Fruit fly (Drosophila melanogaster) whole organism, embryonic: ENCODE measurements around the gene CG7006.

ENCODE experiments used
- Abd-B ChIP-seq: fragments of 200-800 bp; sonication (Bioruptor generic); optimal IDR thresholded peaks from 2 replicates; lab custom pipeline; 2018; ENCODE audit warnings: missing biosample characterization, mild to moderate bottlenecking, missing genetic modification characterization, moderate library complexity
- Bgb ChIP-seq: fragments of 200-800 bp; sonication (Bioruptor generic); IDR thresholded peaks from 2 replicates; pipeline ENCODE4 v1.3.6; 2022; ENCODE audit warnings: missing biosample characterization, missing genetic modification characterization; ENCODE audit not compliant: partially characterized antibody
- C15 ChIP-seq: fragments of 200-800 bp; sonication (Bioruptor generic); IDR thresholded peaks from 3 replicates; pipeline ENCODE4 v1.3.6; 2022; ENCODE audit warnings: missing biosample characterization, missing genetic modification characterization
- CG12391 ChIP-seq: fragments of 200-800 bp; sonication (Bioruptor generic); optimal IDR thresholded peaks from 3 replicates; lab custom pipeline; 2018; ENCODE audit warnings: missing biosample characterization, mild to moderate bottlenecking, missing genetic modification characterization, moderate library complexity
- CG14710 ChIP-seq: fragments of 200-800 bp; sonication (Bioruptor generic); optimal IDR thresholded peaks from 3 replicates; lab custom pipeline; 2019; ENCODE audit warnings: missing biosample characterization, mild to moderate bottlenecking, missing genetic modification characterization, moderate library complexity
- CG15269 ChIP-seq: fragments of 200-800 bp; sonication (Bioruptor generic); optimal IDR thresholded peaks from 2 replicates; lab custom pipeline; 2018; ENCODE audit warnings: missing biosample characterization, mild to moderate bottlenecking, missing genetic modification characterization, moderate library complexity
- CG16813 ChIP-seq: fragments of 200-800 bp; sonication (Bioruptor generic); IDR thresholded peaks from 3 replicates; pipeline ENCODE4 v1.3.6; 2022; ENCODE audit warnings: missing biosample characterization, missing genetic modification characterization; ENCODE audit not compliant: partially characterized antibody
- CG16815 ChIP-seq: fragments of 200-800 bp; sonication (Bioruptor generic); optimal IDR thresholded peaks from 3 replicates; lab custom pipeline; 2017; ENCODE audit warnings: missing biosample characterization, mild to moderate bottlenecking, missing genetic modification characterization
- CG17385 ChIP-seq: fragments of 200-800 bp; sonication (Bioruptor generic); optimal IDR thresholded peaks from 3 replicates; lab custom pipeline; 2018; ENCODE audit warnings: missing biosample characterization, mild to moderate bottlenecking, missing genetic modification characterization
- CG17912 ChIP-seq: fragments of 200-800 bp; sonication (Bioruptor generic); optimal IDR thresholded peaks from 2 replicates; lab custom pipeline; 2018; ENCODE audit warnings: missing biosample characterization, mild to moderate bottlenecking, missing genetic modification characterization
- CG2129 ChIP-seq: fragments of 200-800 bp; sonication (Bioruptor generic); IDR thresholded peaks from 2 replicates; pipeline ENCODE4 v1.3.6; 2022; ENCODE audit warnings: missing biosample characterization, missing genetic modification characterization; ENCODE audit not compliant: partially characterized antibody
- CG2875 ChIP-seq: fragments of 200-800 bp; sonication (Bioruptor generic); optimal IDR thresholded peaks from 2 replicates; lab custom pipeline; 2017; ENCODE audit warnings: missing biosample characterization, mild to moderate bottlenecking, missing genetic modification characterization, missing genetic modification reagents
- CG30403 ChIP-seq: fragments of 200-800 bp; sonication (Bioruptor generic); optimal IDR thresholded peaks from 3 replicates; lab custom pipeline; 2016; ENCODE audit warnings: missing biosample characterization, missing genetic modification characterization
- CG34224 ChIP-seq: fragments of 200-800 bp; sonication (Bioruptor generic); IDR thresholded peaks from 3 replicates; pipeline ENCODE4 v1.3.6; 2022; ENCODE audit warnings: missing biosample characterization, missing genetic modification characterization; ENCODE audit not compliant: partially characterized antibody
- CG34376 ChIP-seq: fragments of 200-800 bp; sonication (Bioruptor generic); optimal IDR thresholded peaks from 2 replicates; lab custom pipeline; 2018; ENCODE audit warnings: missing biosample characterization, mild to moderate bottlenecking, missing genetic modification characterization
- CG3838 ChIP-seq: fragments of 200-800 bp; sonication (Bioruptor generic); optimal IDR thresholded peaks from 3 replicates; lab custom pipeline; 2016; ENCODE audit warnings: missing biosample characterization, missing genetic modification characterization
- CG6813 ChIP-seq: fragments of 200-800 bp; sonication (Bioruptor generic); optimal IDR thresholded peaks from 2 replicates; lab custom pipeline; 2017; ENCODE audit warnings: missing biosample characterization, missing genetic modification characterization, mild to moderate bottlenecking, moderate library complexity, missing genetic modification reagents
- CrebB ChIP-seq: fragments of 200-800 bp; sonication (Bioruptor generic); optimal IDR thresholded peaks from 3 replicates; lab custom pipeline; 2018; ENCODE audit warnings: missing biosample characterization, mild to moderate bottlenecking, missing genetic modification characterization
- Doc3 ChIP-seq: fragments of 200-800 bp; sonication (Bioruptor generic); IDR thresholded peaks from 3 replicates; pipeline ENCODE4 v1.3.6; 2022; ENCODE audit warnings: missing biosample characterization, missing genetic modification characterization; ENCODE audit not compliant: partially characterized antibody
- E2f2 ChIP-seq: fragments of 200-800 bp; sonication (Bioruptor generic); IDR thresholded peaks from 2 replicates; pipeline ENCODE4 v1.3.6; 2022; ENCODE audit warnings: missing biosample characterization, missing genetic modification characterization
- Elba2 ChIP-seq: fragments of 200-800 bp; sonication (Bioruptor generic); optimal IDR thresholded peaks from 3 replicates; lab custom pipeline; 2016; ENCODE audit warnings: missing biosample characterization, missing genetic modification characterization
- Ets97D ChIP-seq: fragments of 200-800 bp; sonication (Bioruptor generic); optimal IDR thresholded peaks from 3 replicates; lab custom pipeline; 2016; ENCODE audit warnings: missing biosample characterization, missing genetic modification characterization
- HLH4C ChIP-seq: fragments of 200-800 bp; sonication (Bioruptor generic); IDR thresholded peaks from 3 replicates; pipeline ENCODE4 v1.3.6; 2022; ENCODE audit warnings: missing biosample characterization, missing genetic modification characterization; ENCODE audit not compliant: partially characterized antibody
- Hand ChIP-seq: fragments of 200-800 bp; sonication (Bioruptor generic); optimal IDR thresholded peaks from 2 replicates; lab custom pipeline; 2017; ENCODE audit warnings: mild to moderate bottlenecking, missing biosample characterization, missing genetic modification reagents, missing genetic modification characterization
- MESR4 ChIP-seq: fragments of 200-800 bp; sonication (Bioruptor generic); optimal IDR thresholded peaks from 2 replicates; lab custom pipeline; 2018; ENCODE audit warnings: missing biosample characterization, mild to moderate bottlenecking, missing genetic modification characterization, moderate library complexity
- Sry-δ ChIP-seq: fragments of 200-800 bp; sonication (Bioruptor generic); optimal IDR thresholded peaks from 2 replicates; lab custom pipeline; 2016; ENCODE audit warnings: missing biosample characterization, missing genetic modification characterization
- Stat92E ChIP-seq, 3 experiments: fragments of >200 bp in 2 of 3; fragments of 200-800 bp in 1 of 3; sonication (Bioruptor generic) in 1 of 3; optimal IDR thresholded peaks; 2 replicates each; lab custom pipeline; 2017 to 2019; ENCODE audit warnings: missing biosample characterization in 3 of 3, missing genetic modification characterization in 3 of 3, mild to moderate bottlenecking in 1 of 3, moderate library complexity in 1 of 3
- YL-1 ChIP-seq: fragments of 200-800 bp; sonication (Bioruptor generic); optimal IDR thresholded peaks from 3 replicates; lab custom pipeline; 2017; ENCODE audit warnings: missing biosample characterization, mild to moderate bottlenecking, missing genetic modification characterization
- amos ChIP-seq: fragments of 200-800 bp; sonication (Bioruptor generic); IDR thresholded peaks from 2 replicates; pipeline ENCODE4 v1.3.6; 2022; ENCODE audit warnings: missing biosample characterization, missing genetic modification characterization; ENCODE audit not compliant: partially characterized antibody
- gro ChIP-seq: fragments of 200-800 bp; sonication (Bioruptor generic); optimal IDR thresholded peaks from 2 replicates; lab custom pipeline; 2016; ENCODE audit warnings: missing biosample characterization, missing genetic modification characterization
- lov ChIP-seq, 2 experiments: fragments of 200-800 bp in 1 of 2; fragments of >200 bp in 1 of 2; sonication (Bioruptor generic) in 1 of 2; IDR thresholded peaks in 1 of 2; optimal IDR thresholded peaks in 1 of 2; 2 replicates in 1 of 2; 3 replicates in 1 of 2; pipeline versions ENCODE4 v1.3.6 to Lab custom; 2017 to 2022; ENCODE audit warnings: missing biosample characterization in 1 of 2, missing genetic modification characterization in 1 of 2
- mirr ChIP-seq: fragments of 200-800 bp; sonication (Bioruptor generic); optimal IDR thresholded peaks from 3 replicates; lab custom pipeline; 2018; ENCODE audit warnings: missing biosample characterization, mild to moderate bottlenecking, missing genetic modification characterization
- mld ChIP-seq: fragments of 200-800 bp; sonication (Bioruptor generic); IDR thresholded peaks from 3 replicates; pipeline ENCODE4 v1.3.6; 2022; ENCODE audit warnings: missing biosample characterization, missing genetic modification characterization; ENCODE audit not compliant: partially characterized antibody
- nau ChIP-seq: fragments of 200-800 bp; sonication (Bioruptor generic); optimal IDR thresholded peaks from 3 replicates; lab custom pipeline; 2017; ENCODE audit warnings: missing biosample characterization, mild to moderate bottlenecking, missing genetic modification characterization, missing genetic modification reagents
- pzg ChIP-seq: fragments of 200-800 bp; sonication (Bioruptor generic); optimal IDR thresholded peaks from 3 replicates; lab custom pipeline; 2018; ENCODE audit warnings: missing biosample characterization, mild to moderate bottlenecking, missing genetic modification characterization, moderate library complexity
- tna ChIP-seq: fragments of 200-800 bp; sonication (Bioruptor generic); IDR thresholded peaks from 2 replicates; pipeline ENCODE4 v1.3.6; 2022; ENCODE audit warnings: missing biosample characterization, missing genetic modification characterization; ENCODE audit not compliant: partially characterized antibody
- trem ChIP-seq: fragments of 200-800 bp; optimal IDR thresholded peaks from 3 replicates; lab custom pipeline; 2019; ENCODE audit warnings: missing biosample characterization, mild to moderate bottlenecking, missing genetic modification characterization, moderate library complexity
- trh ChIP-seq: fragments of 200-800 bp; sonication (Bioruptor generic); optimal IDR thresholded peaks from 2 replicates; lab custom pipeline; 2016; ENCODE audit warnings: missing biosample characterization, missing genetic modification characterization

CG7006 gene

DNA sequence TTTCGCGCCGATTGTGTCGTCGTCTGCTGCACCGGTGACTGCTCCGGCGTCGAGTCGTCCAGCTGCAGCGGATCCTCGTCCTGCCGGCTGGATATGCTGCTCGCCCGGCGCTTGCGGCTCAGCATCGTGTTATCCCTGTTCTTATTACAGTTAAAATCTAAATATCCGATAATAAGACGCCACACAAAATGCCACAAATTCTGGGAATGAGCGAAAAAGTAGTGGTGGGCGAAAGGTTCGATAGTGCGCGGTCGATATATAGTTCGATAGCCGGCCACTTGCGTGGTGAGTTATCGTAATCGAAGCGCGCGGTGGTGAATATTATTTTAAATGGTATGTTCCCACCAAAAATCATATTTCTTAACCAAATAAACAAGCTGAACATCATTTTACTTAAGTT lies 45.4 kb upstream of the CG7006 start, which contains the start of gene polybromo (continued):
- no peak for TF ChIP-seq CG17385 (GFP tag; lab: Kevin White, UChicago)
- no peak for TF ChIP-seq CG6813 (GFP tag; lab: Kevin White, UChicago)
- TF ChIP-seq Abd-B (GFP tag; lab: Kevin White, UChicago), result no peak
- peak in 1 of 3 experiments; percentile 70 for TF ChIP-seq Stat92E (GFP tag; optimal IDR thresholded peaks at IDR 0.05; lab: Kevin White, UChicago)
- peak; percentile 64 for TF ChIP-seq CG2129 (GFP tag; lab: Robert Waterston, UW)
- TF ChIP-seq tna (GFP tag; lab: Robert Waterston, UW), result peak; percentile 78
- peak; percentile 83 for TF ChIP-seq HLH4C (GFP tag; lab: Robert Waterston, UW)
- TF ChIP-seq CG2875, result no peak
- peak; percentile 89 for TF ChIP-seq CG34224
- TF ChIP-seq mld (GFP tag; lab: Robert Waterston, UW), result peak; percentile 74; the same call in 1 of the 3 replicates
- TF ChIP-seq pzg, result peak; percentile 80
- TF ChIP-seq MESR4, result peak; percentile 76
- peak; percentile 73 for TF ChIP-seq CG16813 (GFP tag; lab: Robert Waterston, UW)
- no peak for TF ChIP-seq nau
- TF ChIP-seq Hand (GFP tag; lab: Kevin White, UChicago), result no peak
- no peak for TF ChIP-seq trh (GFP tag; lab: Kevin White, UChicago)
- TF ChIP-seq E2f2 (GFP tag; lab: Robert Waterston, UW), result peak; percentile 95
- TF ChIP-seq gro (GFP tag; lab: Kevin White, UChicago), result peak; percentile 15
- TF ChIP-seq mirr (GFP tag; lab: Kevin White, UChicago), result no peak
- peak; percentile 17 for TF ChIP-seq CG30403 (GFP tag; lab: Kevin White, UChicago)
- no peak for TF ChIP-seq CG15269 (tag; lab: Kevin White, UChicago)
- TF ChIP-seq YL-1 (GFP tag; lab: Kevin White, UChicago), result peak; percentile 67
- no peak for TF ChIP-seq CG16815 (GFP tag; lab: Kevin White, UChicago)
- no peak for TF ChIP-seq CG12391 (tag; lab: Kevin White, UChicago)
- TF ChIP-seq amos (GFP tag; lab: Robert Waterston, UW), result peak; percentile 89
- no peak for TF ChIP-seq C15 (GFP tag; lab: Robert Waterston, UW)
- TF ChIP-seq CrebB, result no peak
- peak; percentile 97 for TF ChIP-seq Sry-δ
- no peak for TF ChIP-seq CG3838
- peak; percentile 90 for TF ChIP-seq Bgb
- TF ChIP-seq CG17912 (GFP tag; lab: Kevin White, UChicago), result no peak
- TF ChIP-seq Doc3, result peak; percentile 87
- peak; percentile 33 for TF ChIP-seq CG14710 (tag; lab: Kevin White, UChicago)
- TF ChIP-seq Ets97D (GFP tag; lab: Kevin White, UChicago), result peak; percentile 33
- TF ChIP-seq trem (tag; lab: Kevin White, UChicago), result peak; percentile 51
- TF ChIP-seq Elba2 (GFP tag; lab: Kevin White, UChicago), result peak; percentile 32
- no peak for TF ChIP-seq CG34376 (GFP tag; lab: Kevin White, UChicago)

DNA sequence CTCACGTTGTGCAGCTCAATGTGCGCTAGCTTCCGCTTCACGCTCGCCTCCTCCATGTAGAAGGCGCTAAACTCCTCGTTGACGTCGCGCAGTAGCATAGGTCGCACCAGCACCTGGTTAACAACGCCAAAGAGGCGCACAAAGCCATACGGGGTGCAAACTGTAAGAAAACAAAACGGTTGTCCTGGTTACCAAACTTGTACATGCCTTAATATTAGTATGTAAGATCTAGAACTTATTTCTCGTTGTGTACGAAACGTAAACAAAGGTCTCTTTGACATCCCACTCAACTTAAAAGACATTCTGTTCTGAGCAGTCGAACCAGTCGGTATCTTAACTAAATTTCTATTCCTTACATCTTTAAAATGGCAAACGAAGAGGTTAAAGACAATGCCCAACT lies 43.1 kb upstream of the CG7006 start, which contains the start of gene CG6980:
TSS of gene CG6980 (plus strand) at position 301 of the 400 bp plus-strand sequence.
- TF ChIP-seq lov (optimal IDR thresholded peaks at IDR 0.05; lab: Kevin White, UChicago), result no peak
- TF ChIP-seq lov (GFP tag; IDR thresholded peaks at IDR 0.05; lab: Robert Waterston, UW), result 0 out of 3 replicates have a peak, but pooled peaks have one; percentile 12
- no peak for TF ChIP-seq trh (GFP tag; lab: Kevin White, UChicago)
